Fruit fly (Drosophila melanogaster): ENCODE measurements around the gene btd.

DNA sequence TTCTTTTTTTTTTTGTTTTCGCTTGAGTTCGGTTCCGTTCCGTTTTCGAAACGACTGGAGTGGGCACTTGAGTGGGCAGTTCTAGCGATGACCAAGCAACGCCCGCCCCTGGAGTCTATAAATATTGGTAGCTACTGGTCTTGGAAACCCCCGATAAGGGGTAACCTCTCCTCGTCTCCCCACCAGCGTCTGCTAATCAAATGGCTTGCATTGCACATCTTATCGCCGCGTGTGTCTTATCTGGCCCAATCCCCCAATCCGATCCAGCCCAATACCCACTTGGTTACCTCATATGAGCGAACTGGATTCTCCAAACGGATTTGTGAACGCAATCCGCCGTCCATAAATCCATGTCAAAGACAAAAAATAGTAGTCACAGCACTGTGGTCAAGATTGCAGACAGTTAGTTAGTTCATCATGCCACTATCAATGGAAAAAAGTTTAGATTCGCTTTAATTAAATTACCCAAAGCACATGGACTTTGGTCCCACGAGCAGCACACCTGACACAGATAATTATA lies 31.1 kb upstream of the btd start, which contains the start of gene CG3106:
- no peak for TF ChIP-seq psq (optimal IDR thresholded peaks at IDR 0.05)
- no peak for TF ChIP-seq CG8478 (optimal IDR thresholded peaks at IDR 0.05)
- no peak for TF ChIP-seq EcR (GFP tag; optimal IDR thresholded peaks at IDR 0.05)
- no peak for TF ChIP-seq usp (GFP tag; optimal IDR thresholded peaks at IDR 0.05)
- TF ChIP-seq pan (optimal IDR thresholded peaks at IDR 0.05), result no peak

All from whole organism.